Worm (Caenorhabditis elegans): ENCODE results near the gene mxl-2.

The mxl-2 gene

DNA sequence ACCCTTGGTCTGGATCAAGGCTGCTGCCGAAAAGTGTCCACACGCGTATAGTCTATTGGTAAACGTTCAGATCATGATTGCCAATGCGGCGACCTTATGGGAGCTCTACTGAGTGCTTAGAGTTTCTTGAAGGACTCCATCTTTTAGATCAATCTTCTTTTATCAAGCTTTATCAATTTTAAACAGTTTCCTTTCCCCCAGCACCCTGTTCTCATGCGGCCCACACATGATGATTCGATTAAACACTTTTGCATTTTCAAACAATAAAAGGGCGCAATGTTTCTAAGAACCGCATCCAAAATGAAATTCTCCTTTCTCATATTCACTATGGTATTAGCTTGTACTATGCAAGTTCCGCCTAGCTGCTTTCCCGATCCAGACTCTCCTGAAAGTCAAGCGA, 22.5 kb downstream of the mxl-2 start, which contains the start of gene F40G9.7:
Gene F40G9.7, plus strand, starts transcription at position 301 of the 400 bp plus-strand sequence.
- no peak for TF ChIP-seq him-1 (tag; optimal IDR thresholded peaks at IDR 0.05)
- no peak for TF ChIP-seq dao-5 (tag; optimal IDR thresholded peaks at IDR 0.05)
- no peak for TF ChIP-seq W03F9.2 (tag; optimal IDR thresholded peaks at IDR 0.05)

- TF ChIP-seq dao-5 (tag; optimal IDR thresholded peaks at IDR 0.05) (no peak), W03F9.2 (tag; optimal IDR thresholded peaks at IDR 0.05) (no peak), him-1 (tag; optimal IDR thresholded peaks at IDR 0.05) (no peak)
Observed at ce11 chrIII:164775-165174, 23.2 kb downstream of the mxl-2 start, which contains the start of gene F40G9.8. TSS of gene F40G9.8 (minus strand) at chrIII:164875.

DNA sequence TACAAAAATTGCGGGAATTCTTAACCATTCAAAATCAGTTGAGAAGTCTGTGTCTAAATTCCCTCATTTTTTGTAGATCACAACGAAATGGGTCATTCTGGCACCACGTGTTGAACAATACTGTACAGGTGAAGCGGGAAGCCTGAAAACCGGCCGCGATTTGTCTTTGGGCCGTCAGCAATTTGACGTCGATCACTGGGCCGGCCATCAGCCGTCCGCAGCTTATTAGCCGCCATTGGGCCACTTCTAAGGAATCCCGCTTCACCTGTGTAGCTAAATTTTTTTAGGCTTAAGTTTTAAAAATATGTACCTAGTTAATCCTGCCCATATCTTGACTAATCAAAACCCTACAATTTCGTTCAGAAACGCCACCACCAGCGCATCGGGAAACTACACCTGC, 28.3 kb downstream of the mxl-2 start:
- no peak for TF ChIP-seq W03F9.2 (tag; optimal IDR thresholded peaks at IDR 0.05)
- TF ChIP-seq him-1 (tag; optimal IDR thresholded peaks at IDR 0.05): no peak
- no peak for TF ChIP-seq dao-5 (tag; optimal IDR thresholded peaks at IDR 0.05)

DNA sequence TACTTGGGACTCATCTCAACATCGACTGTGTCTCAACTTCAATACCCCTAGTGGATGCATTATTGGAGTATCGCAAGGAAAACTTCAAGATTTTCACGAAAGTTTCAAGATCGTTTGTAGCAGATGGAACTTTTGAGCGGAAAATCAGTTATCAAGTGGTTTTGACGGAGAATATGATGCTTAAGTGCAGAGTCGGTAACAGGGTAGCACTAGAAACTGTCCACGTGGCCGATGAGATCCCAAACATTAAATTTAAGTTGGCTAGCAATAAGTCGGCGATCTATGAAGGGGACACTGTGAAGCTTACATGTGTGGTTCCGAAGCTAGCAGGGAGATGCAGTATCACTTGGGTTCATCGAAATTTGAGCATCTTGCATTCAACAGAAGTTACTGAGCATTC, 28.8 kb downstream of the mxl-2 start:
- TF ChIP-seq him-1 (tag; optimal IDR thresholded peaks at IDR 0.05): no peak
- TF ChIP-seq W03F9.2 (tag; optimal IDR thresholded peaks at IDR 0.05): no peak
- TF ChIP-seq dao-5 (tag; optimal IDR thresholded peaks at IDR 0.05): no peak

DNA sequence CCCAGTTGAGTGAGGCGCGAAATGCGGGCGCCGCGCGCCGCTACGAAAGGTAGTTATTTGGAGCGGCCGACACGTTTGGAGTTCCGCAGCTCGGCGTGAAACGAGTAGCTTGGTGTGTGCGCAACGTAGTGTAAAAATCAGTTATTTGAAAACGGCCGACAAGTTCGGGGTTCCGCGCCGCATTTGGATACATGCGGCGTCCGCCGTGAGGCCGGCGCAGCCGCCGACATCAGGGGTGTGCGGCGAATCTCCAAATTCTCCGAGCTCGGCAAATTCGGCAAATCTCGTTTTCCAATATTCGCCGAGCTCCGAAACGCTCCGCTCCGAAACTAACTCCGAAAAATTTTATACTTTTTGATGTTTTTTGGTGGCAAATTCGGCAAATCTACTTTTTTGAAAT, 30.0 kb downstream of the mxl-2 start:
- TF ChIP-seq him-1 (tag; optimal IDR thresholded peaks at IDR 0.05) (no peak), W03F9.2 (tag; optimal IDR thresholded peaks at IDR 0.05) (no peak), dao-5 (tag; optimal IDR thresholded peaks at IDR 0.05) (no peak)

DNA sequence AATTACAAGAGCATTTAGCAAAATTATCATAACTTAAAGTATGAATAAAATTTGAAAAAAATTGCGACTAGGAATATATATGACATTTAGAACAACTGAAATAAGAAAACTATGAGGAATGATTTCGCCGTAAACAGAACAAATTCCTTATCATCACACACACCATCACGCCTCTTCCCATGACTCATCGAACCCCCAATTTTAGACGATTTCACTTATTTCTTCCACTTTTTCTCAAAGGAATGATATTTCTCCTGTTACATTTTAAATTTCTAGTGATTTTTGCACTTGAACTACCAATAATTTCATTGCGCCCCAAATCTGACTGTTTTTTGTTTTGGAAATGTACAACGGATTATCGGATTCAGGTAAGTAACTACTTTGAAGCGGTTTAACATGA, 31.3 kb downstream of the mxl-2 start, which contains the start of the genes zig-13 and ver-1:
Gene zig-13, minus strand, starts transcription at position 101 of the 400 bp plus-strand sequence.
Gene ver-1, plus strand, starts transcription at position 180 of the 400 bp plus-strand sequence.
- TF ChIP-seq him-1 (tag; optimal IDR thresholded peaks at IDR 0.05): no peak
- no peak for TF ChIP-seq W03F9.2 (tag; optimal IDR thresholded peaks at IDR 0.05)
- TF ChIP-seq dao-5 (tag; optimal IDR thresholded peaks at IDR 0.05): no peak

DNA sequence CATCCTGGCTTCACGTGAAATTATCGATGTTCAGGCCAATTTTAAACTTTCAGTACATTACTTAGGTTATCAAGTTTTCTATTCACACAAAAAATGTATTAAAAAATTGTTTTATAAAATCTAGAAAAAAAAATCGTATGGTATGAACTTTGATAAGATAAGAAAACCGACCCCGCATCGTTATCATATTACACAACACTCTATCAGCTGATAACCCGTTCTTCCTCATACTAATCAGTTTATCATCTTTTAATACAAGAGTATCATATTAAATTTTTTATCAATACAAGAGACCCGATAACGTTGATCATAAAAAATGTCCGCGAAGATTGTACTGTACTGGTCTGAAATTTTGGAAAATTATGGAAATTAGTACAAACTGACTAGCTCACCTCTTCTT, 33.8 kb downstream of the mxl-2 start:
- TF ChIP-seq W03F9.2 (tag; optimal IDR thresholded peaks at IDR 0.05): no peak
- no peak for TF ChIP-seq him-1 (tag; optimal IDR thresholded peaks at IDR 0.05)
- no peak for TF ChIP-seq dao-5 (tag; optimal IDR thresholded peaks at IDR 0.05)

DNA sequence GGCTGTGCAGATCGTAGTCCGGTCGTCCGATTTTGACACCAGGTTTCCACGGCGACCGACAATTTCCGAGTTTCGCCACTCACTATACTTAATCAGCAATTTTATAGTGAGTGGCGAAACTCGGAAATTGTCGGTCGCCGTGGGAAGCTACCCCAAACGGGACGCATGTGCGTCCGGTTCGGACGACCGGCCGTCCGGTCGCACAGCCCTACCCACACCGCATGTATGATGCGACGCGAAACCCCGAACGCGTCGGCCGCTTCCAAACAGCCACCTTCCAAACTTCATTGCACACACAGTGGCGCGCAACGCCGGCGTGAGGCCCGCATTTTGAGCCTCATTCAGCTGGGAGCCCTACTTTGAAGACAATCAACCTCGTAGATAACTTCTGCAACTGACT, 36.8 kb downstream of the mxl-2 start:
- TF ChIP-seq W03F9.2 (tag; optimal IDR thresholded peaks at IDR 0.05) (no peak), dao-5 (tag; optimal IDR thresholded peaks at IDR 0.05) (no peak), him-1 (tag; optimal IDR thresholded peaks at IDR 0.05) (no peak)

- TF ChIP-seq him-1 (tag; optimal IDR thresholded peaks at IDR 0.05) (no peak), W03F9.2 (tag; optimal IDR thresholded peaks at IDR 0.05) (no peak), dao-5 (tag; optimal IDR thresholded peaks at IDR 0.05) (no peak)
Observed at ce11 chrIII:149132-149531, 38.8 kb downstream of the mxl-2 start.

DNA sequence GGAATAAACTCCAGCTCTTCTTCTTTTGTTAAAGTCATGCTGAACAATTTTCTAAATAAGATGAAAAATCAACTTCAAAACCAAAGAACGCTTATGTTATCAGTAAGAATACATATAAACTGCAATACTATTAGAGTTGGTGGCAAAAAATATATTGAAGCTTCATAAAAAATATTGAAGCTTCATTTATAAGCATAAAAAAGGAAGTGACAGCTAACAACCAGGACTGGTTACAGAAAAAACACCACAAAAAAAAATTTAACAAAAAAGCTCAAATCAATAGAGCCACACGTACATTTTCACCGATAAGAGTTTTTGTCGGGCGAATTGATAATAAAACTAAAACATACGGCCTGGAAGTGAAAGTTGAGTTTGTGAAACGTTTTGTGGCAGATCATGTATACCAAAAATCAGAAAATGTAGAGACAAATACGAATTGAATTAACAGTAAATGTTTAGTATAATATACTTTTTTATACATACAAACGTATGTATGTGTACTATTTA, 40.3 kb downstream of the mxl-2 start, which contains the start of gene sqst-5:
Gene sqst-5, minus strand, starts transcription at position 51 of the 507 bp plus-strand sequence.
- TF ChIP-seq him-1 (tag; optimal IDR thresholded peaks at IDR 0.05): no peak
- TF ChIP-seq W03F9.2 (tag; optimal IDR thresholded peaks at IDR 0.05): no peak
- TF ChIP-seq dao-5 (tag; optimal IDR thresholded peaks at IDR 0.05): no peak

DNA sequence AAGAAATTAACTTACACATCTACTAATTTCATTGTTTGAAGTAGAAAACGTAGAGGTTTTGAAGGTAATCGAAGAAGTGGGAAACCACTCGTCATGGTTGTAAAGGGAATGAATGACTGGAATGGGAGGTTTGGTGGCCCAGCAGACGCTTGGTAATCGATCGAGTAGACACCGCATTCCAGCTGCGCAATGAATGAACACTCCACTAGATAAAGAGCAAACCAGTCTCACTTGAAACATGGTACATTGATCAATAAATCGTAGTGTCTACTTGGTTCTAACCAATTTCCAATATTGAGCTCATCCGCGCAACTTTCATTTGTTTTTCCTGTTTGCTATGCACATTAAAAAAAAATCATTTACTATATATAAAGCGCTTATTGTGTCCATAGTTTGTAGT, 41.6 kb downstream of the mxl-2 start, which contains the start of gene fbxb-84:
Gene fbxb-84, minus strand, starts transcription at position 101 of the 400 bp plus-strand sequence.
- TF ChIP-seq dao-5 (tag; optimal IDR thresholded peaks at IDR 0.05) (no peak), W03F9.2 (tag; optimal IDR thresholded peaks at IDR 0.05) (no peak), him-1 (tag; optimal IDR thresholded peaks at IDR 0.05) (no peak)

- TF ChIP-seq W03F9.2 (tag; optimal IDR thresholded peaks at IDR 0.05): no peak
- no peak for TF ChIP-seq dao-5 (tag; optimal IDR thresholded peaks at IDR 0.05)
- TF ChIP-seq him-1 (tag; optimal IDR thresholded peaks at IDR 0.05): no peak
Observed at ce11 chrIII:145078-145477, 42.9 kb downstream of the mxl-2 start, which contains the start of the genes T17A3.12 and fbxb-83. TSS of gene T17A3.12 (minus strand) at chrIII:145178. TSS of gene fbxb-83 (minus strand) at chrIII:145211.

- TF ChIP-seq dao-5 (tag; optimal IDR thresholded peaks at IDR 0.05) (no peak), W03F9.2 (tag; optimal IDR thresholded peaks at IDR 0.05) (no peak), him-1 (tag; optimal IDR thresholded peaks at IDR 0.05) (no peak)
Observed at ce11 chrIII:143121-143520, 44.8 kb downstream of the mxl-2 start, which contains the start of gene fbxb-82. TSS of gene fbxb-82 (minus strand) at chrIII:143221.

ce11 chrIII:140904-141303, 47.0 kb downstream of the mxl-2 start, which contains the start of gene fbxb-81:
TSS of gene fbxb-81 (minus strand) at chrIII:141217.
- TF ChIP-seq dao-5 (tag; optimal IDR thresholded peaks at IDR 0.05): no peak
- no peak for TF ChIP-seq him-1 (tag; optimal IDR thresholded peaks at IDR 0.05)
- TF ChIP-seq W03F9.2 (tag; optimal IDR thresholded peaks at IDR 0.05): no peak
